Worm (Caenorhabditis elegans) whole organism, L1 larva: ENCODE measurements around the gene ZK154.1.

Experiments used
- C04F5.9 ChIP-seq: sonication (generic microtip); optimal IDR thresholded peaks from 2 replicates; lab custom pipeline; 2016; ENCODE audit warnings: missing genetic modification characterization, missing compliant biosample characterization
- C16A3.4 ChIP-seq: fragments of 150-350 bp; optimal IDR thresholded peaks from 2 replicates; lab custom pipeline; 2014; ENCODE audit warnings: missing biosample characterization, missing genetic modification characterization
- Y116A8C.19 ChIP-seq: sonication (generic microtip); optimal IDR thresholded peaks from 2 replicates; lab custom pipeline; 2016; ENCODE audit warnings: missing compliant biosample characterization, missing genetic modification characterization, borderline replicate concordance
- aha-1 ChIP-seq: fragments of 150-350 bp; optimal IDR thresholded peaks from 2 replicates; lab custom pipeline; 2014; ENCODE audit warnings: missing biosample characterization, missing genetic modification characterization
- aly-2 ChIP-seq: fragments of 150-350 bp; optimal IDR thresholded peaks from 2 replicates; lab custom pipeline; 2014; ENCODE audit warnings: missing biosample characterization, missing genetic modification characterization
- ama-1 ChIP-seq: fragments of 150-350 bp; optimal IDR thresholded peaks from 2 replicates; lab custom pipeline; 2014
- blmp-1 ChIP-seq: fragments of 150-350 bp; optimal IDR thresholded peaks from 2 replicates; lab custom pipeline; 2014; ENCODE audit warnings: missing biosample characterization, missing genetic modification characterization
- ceh-88 ChIP-seq: fragments of 200-800 bp; sonication (Bioruptor generic); IDR thresholded peaks from 2 replicates; pipeline ENCODE4 v1.3.6; 2022; ENCODE audit warnings: missing genetic modification characterization, missing compliant biosample characterization
- ceh-90 ChIP-seq: sonication (generic microtip); optimal IDR thresholded peaks from 2 replicates; lab custom pipeline; 2016; ENCODE audit warnings: missing genetic modification characterization, missing compliant biosample characterization
- dsc-1 ChIP-seq: sonication (generic microtip); optimal IDR thresholded peaks from 2 replicates; lab custom pipeline; 2016; ENCODE audit warnings: mild to moderate bottlenecking, missing genetic modification characterization, missing compliant biosample characterization
- efl-1 ChIP-seq, 4 experiments: fragments of 150-350 bp; optimal IDR thresholded peaks in 3 of 4; peaks in 1 of 4; 1 replicate in 1 of 4; 2 replicates in 3 of 4; lab custom pipeline; 2014; ENCODE audit warnings: missing biosample characterization in 2 of 4, missing genetic modification characterization in 2 of 4, missing genetic modification reagents in 2 of 4
- efl-3 ChIP-seq: fragments of 200-800 bp; sonication (Bioruptor generic); optimal IDR thresholded peaks from 2 replicates; lab custom pipeline; 2018; ENCODE audit warnings: mild to moderate bottlenecking, missing genetic modification characterization, missing compliant biosample characterization
- egl-13 ChIP-seq: sonication (generic microtip); optimal IDR thresholded peaks from 2 replicates; lab custom pipeline; 2016; ENCODE audit warnings: missing genotype, missing genetic modification reagents, missing genetic modification characterization, missing compliant biosample characterization
- elt-2 ChIP-seq: sonication (generic microtip); optimal IDR thresholded peaks from 2 replicates; lab custom pipeline; 2016; ENCODE audit warnings: missing genetic modification characterization, mild to moderate bottlenecking, inconsistent platforms, missing compliant biosample characterization, missing genetic modification reagents
- ets-5 ChIP-seq: fragments of 200-800 bp; sonication (Bioruptor generic); IDR thresholded peaks from 2 replicates; pipeline ENCODE4 v1.3.6; 2022; ENCODE audit warnings: missing genetic modification characterization, missing compliant biosample characterization
- fkh-4 ChIP-seq: sonication (generic microtip); optimal IDR thresholded peaks from 2 replicates; lab custom pipeline; 2016; ENCODE audit warnings: missing compliant biosample characterization, missing genetic modification characterization, borderline replicate concordance
- fkh-8 ChIP-seq: sonication (generic microtip); optimal IDR thresholded peaks from 2 replicates; lab custom pipeline; 2016; ENCODE audit warnings: mild to moderate bottlenecking, missing genetic modification characterization, missing compliant biosample characterization
- fos-1 ChIP-seq: fragments of 150-350 bp; optimal IDR thresholded peaks from 2 replicates; lab custom pipeline; 2014; ENCODE audit warnings: missing biosample characterization, missing genetic modification characterization
- hlh-17 ChIP-seq: fragments of 200-800 bp; sonication (Bioruptor generic); optimal IDR thresholded peaks from 2 replicates; lab custom pipeline; 2018; ENCODE audit warnings: missing genetic modification characterization, mild to moderate bottlenecking, missing compliant biosample characterization, moderate library complexity, borderline replicate concordance
- hlh-4 ChIP-seq: sonication (generic microtip); optimal IDR thresholded peaks from 2 replicates; lab custom pipeline; 2016; ENCODE audit warnings: mild to moderate bottlenecking, missing genetic modification characterization, missing compliant biosample characterization
- hpl-2 ChIP-seq: fragments of 150-350 bp; optimal IDR thresholded peaks from 2 replicates; lab custom pipeline; 2014; ENCODE audit warnings: missing biosample characterization, missing genetic modification reagents, missing genetic modification characterization
- irx-1 ChIP-seq: sonication (generic microtip); optimal IDR thresholded peaks from 2 replicates; lab custom pipeline; 2016; ENCODE audit warnings: missing genetic modification characterization, missing compliant biosample characterization
- lin-13 ChIP-seq: fragments of 150-350 bp; optimal IDR thresholded peaks from 2 replicates; lab custom pipeline; 2014; ENCODE audit warnings: missing biosample characterization, missing genetic modification reagents, missing genetic modification characterization
- lin-35 ChIP-seq, 2 experiments: fragments of 150-350 bp; optimal IDR thresholded peaks; 2 replicates each; lab custom pipeline; 2014; ENCODE audit warnings: missing biosample characterization in 2 of 2, missing genetic modification characterization in 2 of 2, missing genetic modification reagents in 2 of 2
- lsy-2 ChIP-seq, 2 experiments: fragments of 150-350 bp; optimal IDR thresholded peaks; 2 replicates each; lab custom pipeline; 2014; ENCODE audit warnings: missing biosample characterization in 2 of 2, missing genetic modification characterization in 2 of 2
- mdl-1 ChIP-seq, 2 experiments: fragments of 150-350 bp; optimal IDR thresholded peaks; 2 replicates each; lab custom pipeline; 2014 to 2017; ENCODE audit warnings: missing biosample characterization in 2 of 2, missing genetic modification characterization in 2 of 2, inconsistent platforms in 1 of 2
- mef-2 ChIP-seq: fragments of 150-350 bp; optimal IDR thresholded peaks from 2 replicates; lab custom pipeline; 2014; ENCODE audit warnings: missing biosample characterization, missing genetic modification characterization
- mep-1 ChIP-seq: fragments of 150-350 bp; optimal IDR thresholded peaks from 2 replicates; lab custom pipeline; 2014; ENCODE audit warnings: missing biosample characterization, missing genetic modification characterization
- nhr-12 ChIP-seq: sonication (generic microtip); optimal IDR thresholded peaks from 2 replicates; lab custom pipeline; 2017; ENCODE audit warnings: missing biosample characterization, missing genetic modification characterization
- nhr-19 ChIP-seq: fragments of 200-800 bp; sonication (Bioruptor generic); conservative IDR thresholded peaks from 2 replicates; pipeline ENCODE4 v1.3.6; 2022; ENCODE audit warnings: missing genetic modification characterization, missing compliant biosample characterization
- nhr-20 ChIP-seq: sonication (generic microtip); optimal IDR thresholded peaks from 2 replicates; lab custom pipeline; 2016; ENCODE audit warnings: mild to moderate bottlenecking, missing genetic modification characterization, missing compliant biosample characterization
- nhr-237 ChIP-seq: fragments of 150-350 bp; optimal IDR thresholded peaks from 2 replicates; lab custom pipeline; 2014; ENCODE audit warnings: missing biosample characterization, missing genetic modification characterization
- nhr-28 ChIP-seq: fragments of 150-350 bp; optimal IDR thresholded peaks from 2 replicates; lab custom pipeline; 2014; ENCODE audit warnings: missing biosample characterization, missing genetic modification characterization
- nhr-47 ChIP-seq: sonication (generic microtip); optimal IDR thresholded peaks from 2 replicates; lab custom pipeline; 2016; ENCODE audit warnings: mild to moderate bottlenecking, missing genetic modification characterization, moderate library complexity, missing compliant biosample characterization
- nhr-76 ChIP-seq: sonication (generic microtip); optimal IDR thresholded peaks from 2 replicates; lab custom pipeline; 2017; ENCODE audit warnings: missing biosample characterization, missing genetic modification characterization
- nhr-84 ChIP-seq: sonication (generic microtip); optimal IDR thresholded peaks from 2 replicates; lab custom pipeline; 2017; ENCODE audit warnings: missing biosample characterization, missing genetic modification characterization
- pag-3 ChIP-seq: sonication (generic microtip); optimal IDR thresholded peaks from 2 replicates; lab custom pipeline; 2017; ENCODE audit warnings: missing genetic modification characterization, mild to moderate bottlenecking, missing compliant biosample characterization, antibody characterized with exemption, borderline replicate concordance; ENCODE audit not compliant: insufficient read depth
- pqm-1 ChIP-seq: sonication (generic microtip); optimal IDR thresholded peaks from 3 replicates; lab custom pipeline; 2017; ENCODE audit warnings: missing biosample characterization, missing genetic modification characterization
- snpc-4 ChIP-seq: fragments of 150-350 bp; optimal IDR thresholded peaks from 2 replicates; lab custom pipeline; 2014; ENCODE audit warnings: missing biosample characterization, missing genetic modification characterization
- snu-23 ChIP-seq: sonication (generic microtip); optimal IDR thresholded peaks from 2 replicates; lab custom pipeline; 2016; ENCODE audit warnings: missing genetic modification characterization, missing compliant biosample characterization
- sup-37 ChIP-seq: fragments of 200-800 bp; sonication (Bioruptor generic); optimal IDR thresholded peaks from 2 replicates; lab custom pipeline; 2018; ENCODE audit warnings: mild to moderate bottlenecking, missing genetic modification characterization, missing compliant biosample characterization
- swsn-7 ChIP-seq: sonication (generic microtip); optimal IDR thresholded peaks from 2 replicates; lab custom pipeline; 2016; ENCODE audit warnings: missing genetic modification characterization, missing compliant biosample characterization
- tlp-1 ChIP-seq: fragments of 150-350 bp; optimal IDR thresholded peaks from 2 replicates; lab custom pipeline; 2014; ENCODE audit warnings: missing biosample characterization, missing genetic modification characterization
- unc-30 ChIP-seq: sonication (generic microtip); optimal IDR thresholded peaks from 2 replicates; lab custom pipeline; 2017; ENCODE audit warnings: missing biosample characterization, missing genetic modification characterization
- unc-62 ChIP-seq: fragments of 150-350 bp; optimal IDR thresholded peaks from 2 replicates; lab custom pipeline; 2014; ENCODE audit warnings: missing biosample characterization, missing genetic modification reagents, missing genetic modification characterization
- unc-86 ChIP-seq: sonication (generic microtip); optimal IDR thresholded peaks from 2 replicates; lab custom pipeline; 2016; ENCODE audit warnings: missing genetic modification characterization, missing compliant biosample characterization
- unc-98 ChIP-seq: fragments of 200-800 bp; sonication (Bioruptor generic); IDR thresholded peaks from 2 replicates; pipeline ENCODE4 v1.3.6; 2022; ENCODE audit warnings: missing genetic modification characterization, missing compliant biosample characterization
- vab-15 ChIP-seq: sonication (generic microtip); optimal IDR thresholded peaks from 2 replicates; lab custom pipeline; 2017; ENCODE audit warnings: missing genotype, mild to moderate bottlenecking, missing genetic modification characterization, missing compliant biosample characterization
- xbp-1 ChIP-seq: sonication (generic microtip); optimal IDR thresholded peaks from 2 replicates; lab custom pipeline; 2016; ENCODE audit warnings: missing genetic modification characterization, missing compliant biosample characterization
- zag-1 ChIP-seq: fragments of 150-350 bp; optimal IDR thresholded peaks from 2 replicates; lab custom pipeline; 2014; ENCODE audit warnings: missing biosample characterization, missing genetic modification characterization
- zip-4 ChIP-seq: fragments of 200-800 bp; sonication (Bioruptor generic); optimal IDR thresholded peaks from 2 replicates; lab custom pipeline; 2018; ENCODE audit warnings: mild to moderate bottlenecking, missing genetic modification characterization, moderate library complexity, missing compliant biosample characterization

The ZK154.1 gene

ce11 chrX:7810991-7811390 is 31.6 kb downstream of the ZK154.1 start (continued):
- peak; percentile 15 to 23 for TF ChIP-seq lsy-2 (tag; optimal IDR thresholded peaks at IDR 0.05; lab: Kevin White, UChicago)
- no peak for TF ChIP-seq nhr-19 (GFP tag; lab: Robert Waterston, UW)
- no peak for TF ChIP-seq efl-1 (optimal IDR thresholded peaks at IDR 0.05; lab: Kevin White, UChicago)
- no peak for TF ChIP-seq efl-1 (GFP tag; optimal IDR thresholded peaks at IDR 0.05 in 1 of 2; lab: Kevin White, UChicago)
- no peak for TF ChIP-seq sup-37
- TF ChIP-seq pqm-1 (tag; lab: Kevin White, UChicago) = no peak
- TF ChIP-seq aha-1 (tag; lab: Kevin White, UChicago) = no peak
- no peak for TF ChIP-seq C16A3.4 (tag; lab: Kevin White, UChicago)
- peak; percentile 41 for TF ChIP-seq swsn-7 (tag; lab: Kevin White, UChicago)
- no peak for TF ChIP-seq snpc-4 (tag; lab: Kevin White, UChicago)
- no peak for TF ChIP-seq zag-1 (tag; lab: Kevin White, UChicago)
- TF ChIP-seq unc-30 (tag; lab: Kevin White, UChicago) = no peak
- TF ChIP-seq nhr-237 (tag; lab: Kevin White, UChicago) = no peak
- no peak for TF ChIP-seq nhr-28 (tag; lab: Kevin White, UChicago)
- TF ChIP-seq lin-13 (GFP tag; lab: Kevin White, UChicago) = no peak
- TF ChIP-seq ceh-88 (GFP tag; lab: Robert Waterston, UW) = no peak
- no peak for TF ChIP-seq pag-3
- TF ChIP-seq vab-15 (tag; lab: Kevin White, UChicago) = no peak
- TF ChIP-seq blmp-1 (tag; lab: Kevin White, UChicago) = no peak
- no peak for TF ChIP-seq elt-2 (tag; lab: Kevin White, UChicago)
- TF ChIP-seq mef-2 (tag; lab: Kevin White, UChicago) = no peak
- no peak for TF ChIP-seq ets-5 (GFP tag; lab: Robert Waterston, UW)
- TF ChIP-seq lin-35 (GFP tag; optimal IDR thresholded peaks at IDR 0.05; lab: Kevin White, UChicago) = peak in 1 of 2 experiments; percentile 2
- no peak for TF ChIP-seq aly-2 (tag; lab: Kevin White, UChicago)
- TF ChIP-seq mep-1 = no peak
- no peak for TF ChIP-seq C04F5.9 (tag; lab: Kevin White, UChicago)
- TF ChIP-seq ceh-90 (tag; lab: Kevin White, UChicago) = no peak
- TF ChIP-seq snu-23 (GFP tag; lab: Kevin White, UChicago) = no peak
- TF ChIP-seq unc-86 = no peak
- TF ChIP-seq irx-1 = no peak
- TF ChIP-seq nhr-47 (tag; lab: Kevin White, UChicago) = peak; percentile 54

- TF ChIP-seq irx-1 (no peak), ama-1 (lab: Kevin White, UChicago) (no peak), fkh-4 (tag; lab: Kevin White, UChicago) (no peak), C16A3.4 (tag; lab: Kevin White, UChicago) (peak; percentile 20), unc-86 (no peak), tlp-1 (tag; lab: Kevin White, UChicago) (no peak), ceh-90 (tag; lab: Kevin White, UChicago) (no peak), nhr-47 (tag; lab: Kevin White, UChicago) (peak; percentile 21), ceh-88 (GFP tag; lab: Robert Waterston, UW) (no peak), lin-13 (GFP tag; lab: Kevin White, UChicago) (no peak), aly-2 (tag; lab: Kevin White, UChicago) (no peak), unc-98 (GFP tag; lab: Robert Waterston, UW) (no peak), unc-62 (GFP tag; lab: Kevin White, UChicago) (no peak), Y116A8C.19 (tag; lab: Kevin White, UChicago) (no peak), unc-30 (tag; lab: Kevin White, UChicago) (no peak), mdl-1 (tag; optimal IDR thresholded peaks at IDR 0.05; lab: Kevin White, UChicago) (no peak), hlh-17 (GFP tag; lab: Kevin White, UChicago) (no peak), sup-37 (no peak), hpl-2 (GFP tag; lab: Kevin White, UChicago) (no peak), nhr-84 (no peak), fos-1 (tag; lab: Kevin White, UChicago) (peak; percentile 52), nhr-237 (tag; lab: Kevin White, UChicago) (no peak), nhr-20 (tag; lab: Kevin White, UChicago) (peak; percentile 70), egl-13 (tag; lab: Kevin White, UChicago) (no peak), lsy-2 (tag; optimal IDR thresholded peaks at IDR 0.05; lab: Kevin White, UChicago) (peak; percentile 10 to 22), dsc-1 (tag; lab: Kevin White, UChicago) (no peak), ets-5 (GFP tag; lab: Robert Waterston, UW) (no peak), hlh-4 (tag; lab: Kevin White, UChicago) (no peak), fkh-8 (tag; lab: Kevin White, UChicago) (no peak), nhr-76 (tag; lab: Kevin White, UChicago) (no peak), xbp-1 (no peak), blmp-1 (tag; lab: Kevin White, UChicago) (peak; percentile 93), zip-4 (GFP tag; lab: Kevin White, UChicago) (no peak), nhr-12 (tag; lab: Kevin White, UChicago) (no peak), efl-3 (GFP tag; lab: Kevin White, UChicago) (no peak)
Observed at ce11 chrX:7814747-7815146, 35.4 kb downstream of the ZK154.1 start.
